Worm (Caenorhabditis elegans) whole organism, L3 larva: ENCODE results near the gene F16H6.8.

Experiments used
- ama-1 ChIP-seq: fragments of 150-350 bp; optimal IDR thresholded peaks from 2 replicates; lab custom pipeline; 2018
- fkh-2 ChIP-seq: fragments of 150-350 bp; optimal IDR thresholded peaks from 2 replicates; lab custom pipeline; 2014; ENCODE audit warnings: missing biosample characterization, missing genetic modification reagents, missing genetic modification characterization
- jun-1 ChIP-seq: fragments of 150-350 bp; optimal IDR thresholded peaks from 2 replicates; lab custom pipeline; 2014; ENCODE audit warnings: missing biosample characterization, missing genetic modification reagents, missing genetic modification characterization
- nfya-1 ChIP-seq: sonication (generic microtip); optimal IDR thresholded peaks from 2 replicates; lab custom pipeline; 2017; ENCODE audit warnings: missing genetic modification characterization, mild to moderate bottlenecking, missing compliant biosample characterization, antibody characterized with exemption, moderate library complexity; ENCODE audit not compliant: insufficient read depth
- nhr-12 ChIP-seq: fragments of 150-350 bp; optimal IDR thresholded peaks from 2 replicates; lab custom pipeline; 2014; ENCODE audit warnings: missing biosample characterization, missing genetic modification characterization

ce11 chrV:18184910-18185309 lies 31.2 kb downstream of the F16H6.8 start, which contains the start of gene C31G12.3:
- TF ChIP-seq nhr-12 (tag; lab: Kevin White, UChicago), result no peak
- no peak for TF ChIP-seq nfya-1 (tag; lab: Kevin White, UChicago)
- no peak for TF ChIP-seq jun-1 (tag; lab: Kevin White, UChicago)
- no peak for TF ChIP-seq ama-1
- TF ChIP-seq fkh-2 (tag; lab: Kevin White, UChicago), result no peak
